Fruit fly (Drosophila melanogaster) whole organism, wandering third instar larva: ENCODE data around the gene CG18858.
"Not testable (repeated sequence)": the region's sequence is repeated elsewhere in the genome, so short reads cannot be mapped to it uniquely, and the experiment has no call there.

Source experiments
- Hr78 ChIP-seq: fragments of >200 bp; optimal IDR thresholded peaks from 2 replicates; lab custom pipeline; 2017; ENCODE audit warnings: missing biosample characterization, missing genetic modification characterization
- Jra ChIP-seq: sonication (Bioruptor generic); optimal IDR thresholded peaks from 2 replicates; lab custom pipeline; 2016; ENCODE audit warnings: missing biosample characterization, missing genetic modification characterization
- Mio ChIP-seq: sonication (Bioruptor generic); optimal IDR thresholded peaks from 2 replicates; lab custom pipeline; 2016; ENCODE audit warnings: missing biosample characterization, missing genetic modification characterization
- br ChIP-seq: fragments of 200-800 bp; sonication (Bioruptor generic); optimal IDR thresholded peaks from 2 replicates; lab custom pipeline; 2016; ENCODE audit warnings: missing biosample characterization, missing genetic modification characterization
- brk ChIP-seq: fragments of 200-800 bp; sonication (Bioruptor generic); optimal IDR thresholded peaks from 2 replicates; lab custom pipeline; 2016; ENCODE audit warnings: missing biosample characterization, mild to moderate bottlenecking, missing genetic modification characterization
- h ChIP-seq: fragments of 200-800 bp; sonication (Bioruptor generic); optimal IDR thresholded peaks from 3 replicates; lab custom pipeline; 2016; ENCODE audit warnings: missing biosample characterization, mild to moderate bottlenecking, missing genetic modification characterization
- psq ChIP-seq: fragments of 200-800 bp; sonication (Bioruptor generic); optimal IDR thresholded peaks from 3 replicates; lab custom pipeline; 2017; ENCODE audit warnings: missing biosample characterization, mild to moderate bottlenecking, missing genetic modification characterization, moderate library complexity

dm6 chr2L:20458975-20459374 lies at the start of gene CG18858, which contains the start of gene Cdc23:
- not testable (repeated sequence) for TF ChIP-seq Mio (GFP tag; lab: Kevin White, UChicago); brk (GFP tag; lab: Kevin White, UChicago); h (GFP tag; lab: Kevin White, UChicago); psq (GFP tag; lab: Kevin White, UChicago); Hr78; Jra (GFP tag; lab: Kevin White, UChicago); br
